Worm (Caenorhabditis elegans) whole organism, L3 larva: ENCODE data around the gene let-4.

Experiments used
- R02D3.7 ChIP-seq: fragments of 150-350 bp; optimal IDR thresholded peaks from 2 replicates; lab custom pipeline; 2014; ENCODE audit warnings: missing biosample characterization, missing genetic modification characterization
- aly-2 ChIP-seq: fragments of 150-350 bp; optimal IDR thresholded peaks from 2 replicates; lab custom pipeline; 2014; ENCODE audit warnings: missing biosample characterization, missing genetic modification characterization
- ceh-82 ChIP-seq: fragments of 150-350 bp; optimal IDR thresholded peaks from 2 replicates; lab custom pipeline; 2014; ENCODE audit warnings: missing biosample characterization, missing genetic modification characterization
- egl-27 ChIP-seq: sonication (generic microtip); optimal IDR thresholded peaks from 4 replicates; lab custom pipeline; 2017; ENCODE audit warnings: missing biosample characterization, missing genetic modification reagents, missing genetic modification characterization
- fkh-10 ChIP-seq: sonication (generic microtip); optimal IDR thresholded peaks from 2 replicates; lab custom pipeline; 2017; ENCODE audit warnings: missing biosample characterization, missing genetic modification reagents, missing genetic modification characterization
- lin-15B ChIP-seq: fragments of 150-350 bp; optimal IDR thresholded peaks from 2 replicates; lab custom pipeline; 2014; ENCODE audit warnings: missing biosample characterization, missing genetic modification characterization
- nhr-25 ChIP-seq: sonication (generic microtip); optimal IDR thresholded peaks from 2 replicates; lab custom pipeline; 2017; ENCODE audit warnings: missing biosample characterization, missing genetic modification characterization
- nhr-76 ChIP-seq: fragments of 150-350 bp; sonication (generic microtip); optimal IDR thresholded peaks from 5 replicates; lab custom pipeline; 2014; ENCODE audit warnings: missing biosample characterization, missing genetic modification characterization
- skn-1 ChIP-seq: fragments of 150-350 bp; optimal IDR thresholded peaks from 2 replicates; lab custom pipeline; 2014; ENCODE audit warnings: missing biosample characterization, missing genetic modification characterization
- zag-1 ChIP-seq: fragments of 150-350 bp; optimal IDR thresholded peaks from 2 replicates; lab custom pipeline; 2014; ENCODE audit warnings: missing biosample characterization, missing genetic modification characterization

- no peak for TF ChIP-seq zag-1
- TF ChIP-seq nhr-25 (tag; lab: Kevin White, UChicago) = no peak
- TF ChIP-seq R02D3.7 = no peak
- no peak for TF ChIP-seq aly-2 (tag; lab: Kevin White, UChicago)
- no peak for TF ChIP-seq nhr-76 (tag; lab: Kevin White, UChicago)
- no peak for TF ChIP-seq egl-27 (tag; lab: Kevin White, UChicago)
- TF ChIP-seq skn-1 (tag; lab: Kevin White, UChicago) = no peak
- no peak for TF ChIP-seq ceh-82 (tag; lab: Kevin White, UChicago)
- no peak for TF ChIP-seq lin-15B (tag; lab: Kevin White, UChicago)
- TF ChIP-seq fkh-10 (GFP tag; lab: Kevin White, UChicago) = no peak
Observed at ce11 chrX:14611074-14611473, 33.3 kb downstream of the let-4 start, which contains the start of gene rbc-1.
